Worm (Caenorhabditis elegans): ENCODE results near the gene dnj-11.

Gene dnj-11

ce11 chrIV:6556624-6557368, 28.9 kb upstream of the dnj-11 start, which contains the start of gene try-3:
TSS of gene try-3 (plus strand) at chrIV:6557155.
- TF ChIP-seq nhr-71 (tag; optimal IDR thresholded peaks at IDR 0.05) = peak; percentile 83
- peak; percentile 75 for TF ChIP-seq nhr-47 (tag; optimal IDR thresholded peaks at IDR 0.05)
- TF ChIP-seq ets-5 (GFP tag; IDR thresholded peaks at IDR 0.05) = no peak
- TF ChIP-seq ama-1 (optimal IDR thresholded peaks at IDR 0.05) = no peak
- TF ChIP-seq C04F5.9 (tag; optimal IDR thresholded peaks at IDR 0.05) = no peak
- TF ChIP-seq ceh-88 (GFP tag; IDR thresholded peaks at IDR 0.05) = peak; percentile 53; the same call in 1 of the 2 replicates
- TF ChIP-seq jun-1 (tag; optimal IDR thresholded peaks at IDR 0.05) = no peak
- TF ChIP-seq C16A3.4 (tag; optimal IDR thresholded peaks at IDR 0.05) = peak; percentile 65
- peak; percentile 60 for TF ChIP-seq nhr-19 (GFP tag; conservative IDR thresholded peaks at IDR 0.05)
- peak; percentile 35 for TF ChIP-seq irx-1 (tag; optimal IDR thresholded peaks at IDR 0.05)
- TF ChIP-seq unc-30 (tag; optimal IDR thresholded peaks at IDR 0.05) = no peak
- TF ChIP-seq efl-1 (optimal IDR thresholded peaks at IDR 0.05) = peak; percentile 60 to 72
- TF ChIP-seq efl-1 (GFP tag; optimal IDR thresholded peaks at IDR 0.05 in 1 of 2) = peak; percentile 56 to 95
- TF ChIP-seq mep-1 (tag; optimal IDR thresholded peaks at IDR 0.05) = peak; percentile 63
- no peak for TF ChIP-seq fkh-4 (tag; optimal IDR thresholded peaks at IDR 0.05; ENCODE audit: borderline replicate concordance)
- TF ChIP-seq mdl-1 (tag; optimal IDR thresholded peaks at IDR 0.05) = peak in 1 of 2 experiments; percentile 40
- TF ChIP-seq lin-39 (tag; optimal IDR thresholded peaks at IDR 0.05) = no peak
- TF ChIP-seq lin-13 (GFP tag; optimal IDR thresholded peaks at IDR 0.05) = peak; percentile 73
- peak; percentile 85 for TF ChIP-seq snu-23 (GFP tag; optimal IDR thresholded peaks at IDR 0.05)
- TF ChIP-seq ztf-4 (tag; optimal IDR thresholded peaks at IDR 0.05) = no peak
- TF ChIP-seq unc-86 (tag; optimal IDR thresholded peaks at IDR 0.05) = peak; percentile 50
- TF ChIP-seq xbp-1 (tag; optimal IDR thresholded peaks at IDR 0.05) = peak; percentile 62
- TF ChIP-seq fos-1 (tag; optimal IDR thresholded peaks at IDR 0.05) = no peak
- TF ChIP-seq F16B12.6 (tag; optimal IDR thresholded peaks at IDR 0.05) = peak; percentile 2
- TF ChIP-seq blmp-1 (tag; optimal IDR thresholded peaks at IDR 0.05) = no peak
- no peak for TF ChIP-seq zag-1 (tag; optimal IDR thresholded peaks at IDR 0.05)
- TF ChIP-seq efl-3 (GFP tag; optimal IDR thresholded peaks at IDR 0.05) = no peak
- peak; percentile 62 for TF ChIP-seq nhr-77 (tag; optimal IDR thresholded peaks at IDR 0.05)
- no peak for TF ChIP-seq nhr-28 (tag; optimal IDR thresholded peaks at IDR 0.05)
- peak; percentile 59 for TF ChIP-seq nhr-90 (tag; optimal IDR thresholded peaks at IDR 0.05; ENCODE audit: poor library complexity)
- TF ChIP-seq elt-3 (tag; optimal IDR thresholded peaks at IDR 0.05) = peak in 3 of 6 experiments; percentile 6 to 30 (median 13)
- TF ChIP-seq nhr-84 (tag; optimal IDR thresholded peaks at IDR 0.05) = no peak
- TF ChIP-seq ceh-63 (GFP tag; optimal IDR thresholded peaks at IDR 0.05) = no peak
- TF ChIP-seq mef-2 (tag; optimal IDR thresholded peaks at IDR 0.05) = no peak
- TF ChIP-seq pax-3 (tag; optimal IDR thresholded peaks at IDR 0.05) = peak; percentile 52
- no peak for TF ChIP-seq ceh-90 (tag; optimal IDR thresholded peaks at IDR 0.05)
- peak; percentile 29 for TF ChIP-seq lin-15B (tag; optimal IDR thresholded peaks at IDR 0.05)
- TF ChIP-seq lin-14 (GFP tag; optimal IDR thresholded peaks at IDR 0.05) = peak; percentile 78
- TF ChIP-seq hlh-4 (tag; optimal IDR thresholded peaks at IDR 0.05) = no peak
- TF ChIP-seq ceh-82 (tag; optimal IDR thresholded peaks at IDR 0.05) = peak; percentile 30 to 70 (median 35)
- no peak for TF ChIP-seq hlh-17 (GFP tag; optimal IDR thresholded peaks at IDR 0.05; ENCODE audit: borderline replicate concordance)
- TF ChIP-seq unc-98 (GFP tag; IDR thresholded peaks at IDR 0.05) = no peak
- TF ChIP-seq sup-37 (GFP tag; optimal IDR thresholded peaks at IDR 0.05) = no peak
- peak; percentile 51 for TF ChIP-seq unc-130 (tag; optimal IDR thresholded peaks at IDR 0.05)
- TF ChIP-seq ztf-11 (tag; optimal IDR thresholded peaks at IDR 0.05) = peak in 1 of 2 experiments; percentile 31
- TF ChIP-seq pag-3 (tag; optimal IDR thresholded peaks at IDR 0.05; ENCODE audit: borderline replicate concordance, insufficient read depth) = no peak
- peak; percentile 5 for TF ChIP-seq elt-2 (tag; optimal IDR thresholded peaks at IDR 0.05)
- no peak for TF ChIP-seq tlp-1 (tag; optimal IDR thresholded peaks at IDR 0.05)
- TF ChIP-seq fkh-10 (GFP tag; optimal IDR thresholded peaks at IDR 0.05) = peak; percentile 43
- TF ChIP-seq mab-9 (GFP tag; IDR thresholded peaks at IDR 0.05) = peak; percentile 37; the same call in 1 of the 2 replicates
- peak; percentile 30 for TF ChIP-seq isw-1 (GFP tag; IDR thresholded peaks at IDR 0.05)
- peak; percentile 68 for TF ChIP-seq nhr-85 (tag)
